Worm (Caenorhabditis elegans): ENCODE measurements around the gene madf-4.
A peak's percentile ranks its signal among the peaks of the same experiment; 100 is the strongest.

Gene madf-4

ce11 chrV:9927954-9928353 lies 34.3 kb downstream of the madf-4 start:
- TF ChIP-seq C38D4.7 (GFP tag; optimal IDR thresholded peaks at IDR 0.05) (no peak), hlh-30 (tag; optimal IDR thresholded peaks at IDR 0.05; ENCODE audit: insufficient read depth) (peak; percentile 19)

- TF ChIP-seq madf-2 (tag; optimal IDR thresholded peaks at IDR 0.05) (no peak), elt-4 (tag; optimal IDR thresholded peaks at IDR 0.05) (no peak)
These were observed 34.9 kb downstream of the madf-4 start for ce11 chrV:9927381-9927780.

- TF ChIP-seq che-1 (tag; optimal IDR thresholded peaks at IDR 0.05) = no peak
- TF ChIP-seq ceh-24 (tag; optimal IDR thresholded peaks at IDR 0.05) = no peak
These were observed 36.1 kb downstream of the madf-4 start, which contains the start of gene C50H2.13 for ce11 chrV:9926240-9926639. C50H2.13 (plus strand) TSS chrV:9926540.

- TF ChIP-seq ceh-31 (tag; optimal IDR thresholded peaks at IDR 0.05) = no peak
- peak; percentile 87 for TF ChIP-seq elt-2 (tag; optimal IDR thresholded peaks at IDR 0.05)
These were observed 36.6 kb downstream of the madf-4 start for ce11 chrV:9925647-9926046.

ce11 chrV:9924389-9924788 lies 37.9 kb downstream of the madf-4 start:
- TF ChIP-seq ceh-48 (tag; optimal IDR thresholded peaks at IDR 0.05) (no peak), elt-2 (tag; optimal IDR thresholded peaks at IDR 0.05) (peak; percentile 18)

ce11 chrV:9922481-9922880 lies 39.8 kb downstream of the madf-4 start, which contains the start of gene C50H2.7:
C50H2.7 (plus strand) TSS chrV:9922781.
- no peak for TF ChIP-seq sox-4 (tag; optimal IDR thresholded peaks at IDR 0.05)
- no peak for TF ChIP-seq ref-2 (tag; optimal IDR thresholded peaks at IDR 0.05)
- no peak for TF ChIP-seq unc-3 (GFP tag; conservative IDR thresholded peaks at IDR 0.05)
- TF ChIP-seq unc-3 (tag; optimal IDR thresholded peaks at IDR 0.05) = no peak

- TF ChIP-seq K02D7.2 (tag; optimal IDR thresholded peaks at IDR 0.05) (no peak), ceh-22 (tag; optimal IDR thresholded peaks at IDR 0.05) (no peak), rnt-1 (tag; optimal IDR thresholded peaks at IDR 0.05) (no peak), ttx-3 (tag; optimal IDR thresholded peaks at IDR 0.05) (no peak), hlh-6 (tag; optimal IDR thresholded peaks at IDR 0.05) (no peak)
These were observed 41.0 kb downstream of the madf-4 start, which contains the start of gene ceh-75 for ce11 chrV:9921288-9921687. ceh-75 (plus strand) TSS chrV:9921337.

- TF ChIP-seq ztf-16 (tag; optimal IDR thresholded peaks at IDR 0.05) (no peak), npax-4 (tag; optimal IDR thresholded peaks at IDR 0.05) (no peak), ama-1 (optimal IDR thresholded peaks at IDR 0.05) (no peak), fkh-6 (tag; optimal IDR thresholded peaks at IDR 0.05) (no peak), nhr-11 (tag; optimal IDR thresholded peaks at IDR 0.05) (no peak), hlh-8 (tag; optimal IDR thresholded peaks at IDR 0.05) (no peak), ets-4 (tag; optimal IDR thresholded peaks at IDR 0.05) (no peak), pha-4 (tag; optimal IDR thresholded peaks at IDR 0.05) (no peak), rnt-1 (tag; optimal IDR thresholded peaks at IDR 0.05) (no peak), pat-9 (tag; optimal IDR thresholded peaks at IDR 0.05) (no peak), sox-4 (tag; optimal IDR thresholded peaks at IDR 0.05) (no peak), ceh-14 (tag; optimal IDR thresholded peaks at IDR 0.05) (no peak), pha-2 (tag; optimal IDR thresholded peaks at IDR 0.05) (no peak)
These were observed 43.9 kb downstream of the madf-4 start, which contains the start of gene C50H2.5 for ce11 chrV:9918410-9918809. C50H2.5 (plus strand) TSS chrV:9918710.
